Fruit fly (Drosophila melanogaster) whole organism, embryonic: Measurements from ENCODE around the gene chrb.

Experiments used
- Atf3 ChIP-seq: fragments of 200-800 bp; sonication (Bioruptor generic); optimal IDR thresholded peaks from 3 replicates; lab custom pipeline; 2016; ENCODE audit warnings: missing biosample characterization, missing genetic modification characterization
- CG10321 ChIP-seq: fragments of 200-800 bp; sonication (Bioruptor generic); IDR thresholded peaks from 2 replicates; pipeline ENCODE4 v1.3.6; 2022; ENCODE audit warnings: missing biosample characterization, missing genetic modification characterization
- CG10654 ChIP-seq: fragments of 200-800 bp; sonication (Bioruptor generic); optimal IDR thresholded peaks from 2 replicates; lab custom pipeline; 2016; ENCODE audit warnings: missing biosample characterization, missing genetic modification characterization
- CG11695 ChIP-seq: fragments of 200-800 bp; sonication (Bioruptor generic); IDR thresholded peaks from 3 replicates; pipeline ENCODE4 v1.3.6; 2022; ENCODE audit warnings: missing biosample characterization, missing genetic modification characterization
- CG11696 ChIP-seq: fragments of 200-800 bp; sonication (Bioruptor generic); IDR thresholded peaks from 2 replicates; pipeline ENCODE4 v1.3.6; 2022; ENCODE audit warnings: missing biosample characterization, missing genetic modification characterization
- CG13296 ChIP-seq: fragments of 200-800 bp; sonication (Bioruptor generic); optimal IDR thresholded peaks from 3 replicates; lab custom pipeline; 2018; ENCODE audit warnings: missing biosample characterization, mild to moderate bottlenecking, missing genetic modification characterization
- CG15011 ChIP-seq: fragments of 200-800 bp; sonication (Bioruptor generic); optimal IDR thresholded peaks from 3 replicates; lab custom pipeline; 2018; ENCODE audit warnings: missing biosample characterization, mild to moderate bottlenecking, missing genetic modification characterization
- CG17568 ChIP-seq: fragments of 200-800 bp; sonication (Bioruptor generic); optimal IDR thresholded peaks from 2 replicates; lab custom pipeline; 2018; ENCODE audit warnings: missing biosample characterization, mild to moderate bottlenecking, missing genetic modification characterization, moderate library complexity
- CG1792 ChIP-seq: fragments of 200-800 bp; sonication (Bioruptor generic); optimal IDR thresholded peaks from 2 replicates; lab custom pipeline; 2016; ENCODE audit warnings: missing biosample characterization, missing genetic modification characterization
- CG18011 ChIP-seq: fragments of 200-800 bp; sonication (Bioruptor generic); optimal IDR thresholded peaks from 2 replicates; lab custom pipeline; 2017; ENCODE audit warnings: missing biosample characterization, missing genetic modification characterization, mild to moderate bottlenecking, moderate library complexity, missing genotype
- CG30431 ChIP-seq: fragments of 200-800 bp; sonication (Bioruptor generic); optimal IDR thresholded peaks from 2 replicates; lab custom pipeline; 2017; ENCODE audit warnings: missing biosample characterization, missing genetic modification characterization
- CG3065 ChIP-seq: fragments of 200-800 bp; sonication (Bioruptor generic); optimal IDR thresholded peaks from 2 replicates; lab custom pipeline; 2016; ENCODE audit warnings: missing biosample characterization, missing genetic modification characterization
- CG3163 ChIP-seq: fragments of 200-800 bp; sonication (Bioruptor generic); optimal IDR thresholded peaks from 3 replicates; lab custom pipeline; 2016; ENCODE audit warnings: missing biosample characterization, missing genetic modification characterization
- CG34376 ChIP-seq: fragments of 200-800 bp; sonication (Bioruptor generic); optimal IDR thresholded peaks from 2 replicates; lab custom pipeline; 2018; ENCODE audit warnings: missing biosample characterization, mild to moderate bottlenecking, missing genetic modification characterization
- CG3838 ChIP-seq: fragments of 200-800 bp; sonication (Bioruptor generic); optimal IDR thresholded peaks from 3 replicates; lab custom pipeline; 2016; ENCODE audit warnings: missing biosample characterization, missing genetic modification characterization
- CG4424 ChIP-seq: fragments of 200-800 bp; sonication (Bioruptor generic); optimal IDR thresholded peaks from 3 replicates; lab custom pipeline; 2016; ENCODE audit warnings: missing biosample characterization, missing genetic modification characterization
- CG6272 ChIP-seq: fragments of 200-800 bp; sonication (Bioruptor generic); IDR thresholded peaks from 2 replicates; pipeline ENCODE4 v1.3.6; 2022; ENCODE audit warnings: missing biosample characterization, missing genetic modification characterization
- CG6689 ChIP-seq: fragments of 200-800 bp; sonication (Bioruptor generic); IDR thresholded peaks from 2 replicates; pipeline ENCODE4 v1.3.6; 2022; ENCODE audit warnings: missing biosample characterization, missing genetic modification characterization
- CG8944 ChIP-seq: fragments of 200-800 bp; sonication (Bioruptor generic); optimal IDR thresholded peaks from 3 replicates; lab custom pipeline; 2016; ENCODE audit warnings: missing biosample characterization, missing genetic modification characterization
- CG9437 ChIP-seq: fragments of 200-800 bp; sonication (Bioruptor generic); optimal IDR thresholded peaks from 2 replicates; lab custom pipeline; 2018; ENCODE audit warnings: missing biosample characterization, mild to moderate bottlenecking, missing genetic modification characterization
- Chrac-16 ChIP-seq: fragments of 200-800 bp; sonication (Bioruptor generic); optimal IDR thresholded peaks from 3 replicates; lab custom pipeline; 2016; ENCODE audit warnings: missing biosample characterization, missing genetic modification characterization
- Eip74EF ChIP-seq, 2 experiments: fragments of 200-800 bp in 1 of 2; fragments of >200 bp in 1 of 2; sonication (Bioruptor generic) in 1 of 2; optimal IDR thresholded peaks; 2 replicates each; lab custom pipeline; 2017 to 2019; ENCODE audit warnings: missing biosample characterization in 2 of 2, missing genetic modification characterization in 2 of 2, mild to moderate bottlenecking in 1 of 2, moderate library complexity in 1 of 2
- HmgZ ChIP-seq: fragments of 200-800 bp; sonication (Bioruptor generic); optimal IDR thresholded peaks from 2 replicates; lab custom pipeline; 2018; ENCODE audit warnings: missing biosample characterization, mild to moderate bottlenecking, missing genetic modification characterization
- Hmr ChIP-seq: fragments of 200-800 bp; sonication (Bioruptor generic); optimal IDR thresholded peaks from 3 replicates; lab custom pipeline; 2017; ENCODE audit warnings: mild to moderate bottlenecking, missing biosample characterization, missing genetic modification reagents, missing genetic modification characterization
- Vsx1 ChIP-seq: fragments of 200-800 bp; sonication (Bioruptor generic); optimal IDR thresholded peaks from 2 replicates; lab custom pipeline; 2017; ENCODE audit warnings: missing biosample characterization, mild to moderate bottlenecking, missing genetic modification characterization, missing genetic modification reagents
- bab2 ChIP-seq: fragments of 200-800 bp; sonication (Bioruptor generic); optimal IDR thresholded peaks from 2 replicates; lab custom pipeline; 2016; ENCODE audit warnings: missing biosample characterization, missing genetic modification characterization
- dimm ChIP-seq: fragments of 200-800 bp; sonication (Bioruptor generic); IDR thresholded peaks from 2 replicates; pipeline ENCODE4 v1.3.6; 2022; ENCODE audit warnings: missing biosample characterization, missing genetic modification characterization
- dm ChIP-seq: fragments of 200-800 bp; sonication (Bioruptor generic); optimal IDR thresholded peaks from 3 replicates; lab custom pipeline; 2016; ENCODE audit warnings: missing biosample characterization, missing genetic modification characterization
- emc ChIP-seq: fragments of 200-800 bp; sonication (Bioruptor generic); optimal IDR thresholded peaks from 2 replicates; lab custom pipeline; 2016; ENCODE audit warnings: missing biosample characterization, missing genetic modification characterization
- fd64A ChIP-seq: fragments of 200-800 bp; sonication (Bioruptor generic); optimal IDR thresholded peaks from 3 replicates; lab custom pipeline; 2018; ENCODE audit warnings: missing biosample characterization, mild to moderate bottlenecking, missing genetic modification characterization
- gem ChIP-seq: fragments of 200-800 bp; sonication (Bioruptor generic); optimal IDR thresholded peaks from 2 replicates; lab custom pipeline; 2019; ENCODE audit warnings: missing biosample characterization, mild to moderate bottlenecking, missing genetic modification characterization, moderate library complexity
- grau ChIP-seq: fragments of 200-800 bp; optimal IDR thresholded peaks from 3 replicates; lab custom pipeline; 2019; ENCODE audit warnings: missing biosample characterization, mild to moderate bottlenecking, missing genetic modification characterization, moderate library complexity
- grn ChIP-seq: fragments of 200-800 bp; sonication (Bioruptor generic); optimal IDR thresholded peaks from 3 replicates; lab custom pipeline; 2017; ENCODE audit warnings: missing biosample characterization, missing genetic modification characterization
- hbn ChIP-seq: fragments of 200-800 bp; sonication (Bioruptor generic); IDR thresholded peaks from 2 replicates; pipeline ENCODE4 v1.3.6; 2022; ENCODE audit warnings: missing biosample characterization, missing genetic modification characterization; ENCODE audit not compliant: partially characterized antibody
- hkb ChIP-seq, 2 experiments: fragments of 200-800 bp in 1 of 2; fragments of >200 bp in 1 of 2; sonication (Bioruptor generic) in 1 of 2; IDR thresholded peaks in 1 of 2; optimal IDR thresholded peaks in 1 of 2; 2 replicates each; pipeline versions ENCODE4 v1.3.6 to Lab custom; 2017 to 2022; ENCODE audit warnings: missing biosample characterization in 1 of 2, missing genetic modification characterization in 1 of 2
- kah ChIP-seq: fragments of 200-800 bp; sonication (Bioruptor generic); optimal IDR thresholded peaks from 2 replicates; lab custom pipeline; 2018; ENCODE audit warnings: missing biosample characterization, mild to moderate bottlenecking, missing genetic modification characterization
- lbe ChIP-seq: fragments of 200-800 bp; sonication (Bioruptor generic); optimal IDR thresholded peaks from 2 replicates; lab custom pipeline; 2016; ENCODE audit warnings: missing biosample characterization, mild to moderate bottlenecking, missing genetic modification characterization
- pum ChIP-seq: fragments of 200-800 bp; sonication (Bioruptor generic); optimal IDR thresholded peaks from 2 replicates; lab custom pipeline; 2016; ENCODE audit warnings: missing biosample characterization, missing genetic modification characterization
- rib ChIP-seq: fragments of 200-800 bp; sonication (Bioruptor generic); IDR thresholded peaks from 2 replicates; pipeline ENCODE4 v1.3.6; 2022; ENCODE audit warnings: missing biosample characterization, missing genetic modification characterization
- schlank ChIP-seq: fragments of 200-800 bp; sonication (Bioruptor generic); optimal IDR thresholded peaks from 2 replicates; lab custom pipeline; 2018; ENCODE audit warnings: missing biosample characterization, mild to moderate bottlenecking, missing genetic modification characterization
- sd ChIP-seq: fragments of 200-800 bp; sonication (Bioruptor generic); optimal IDR thresholded peaks from 3 replicates; lab custom pipeline; 2018; ENCODE audit warnings: missing biosample characterization, mild to moderate bottlenecking, missing genetic modification characterization, moderate library complexity
- sens ChIP-seq: fragments of 200-800 bp; sonication (Bioruptor generic); peaks from one replicate; lab custom pipeline; 2016; ENCODE audit warnings: missing biosample characterization, missing genetic modification characterization
- sim ChIP-seq: fragments of 200-800 bp; sonication (Bioruptor generic); IDR thresholded peaks from 2 replicates; pipeline ENCODE4 v1.3.6; 2022; ENCODE audit warnings: missing biosample characterization, missing genetic modification characterization
- so ChIP-seq: fragments of 200-800 bp; sonication (Bioruptor generic); IDR thresholded peaks from 3 replicates; pipeline ENCODE4 v1.3.6; 2022; ENCODE audit warnings: missing biosample characterization, missing genetic modification characterization
- stc ChIP-seq: fragments of 200-800 bp; sonication (Bioruptor generic); IDR thresholded peaks from 2 replicates; pipeline ENCODE4 v1.3.6; 2022; ENCODE audit warnings: missing biosample characterization, missing genetic modification characterization
- tll ChIP-seq, 2 experiments: fragments of 200-800 bp in 1 of 2; fragments of >200 bp in 1 of 2; sonication (Bioruptor generic) in 1 of 2; optimal IDR thresholded peaks; 2 replicates each; lab custom pipeline; 2017 to 2019; ENCODE audit warnings: missing biosample characterization in 2 of 2, missing genetic modification characterization in 2 of 2, mild to moderate bottlenecking in 1 of 2, moderate library complexity in 1 of 2
- vfl ChIP-seq: fragments of 200-800 bp; sonication (Bioruptor generic); optimal IDR thresholded peaks from 2 replicates; lab custom pipeline; 2016; ENCODE audit warnings: missing biosample characterization, missing genetic modification characterization
- vnd ChIP-seq: fragments of 200-800 bp; sonication (Bioruptor generic); IDR thresholded peaks from 3 replicates; pipeline ENCODE4 v1.3.6; 2022; ENCODE audit warnings: missing biosample characterization, missing genetic modification characterization; ENCODE audit not compliant: partially characterized antibody
- wek ChIP-seq: fragments of 200-800 bp; sonication (Bioruptor generic); optimal IDR thresholded peaks from 3 replicates; lab custom pipeline; 2018; ENCODE audit warnings: missing biosample characterization, mild to moderate bottlenecking, missing genetic modification characterization, moderate library complexity

The chrb gene

dm6 chr3L:11491222-11491873, 4.0 kb downstream of the chrb start (continued):
- TF ChIP-seq CG13296 (peak; percentile 47), stc (GFP tag; lab: Robert Waterston, UW) (peak; percentile 53; the same call in 1 of the 2 replicates), CG9437 (GFP tag; lab: Kevin White, UChicago) (peak; percentile 43), CG34376 (GFP tag; lab: Kevin White, UChicago) (peak; percentile 21), Eip74EF (GFP tag; optimal IDR thresholded peaks at IDR 0.05; lab: Kevin White, UChicago) (no peak), lbe (GFP tag; lab: Kevin White, UChicago) (peak; percentile 81), Vsx1 (GFP tag; lab: Kevin White, UChicago) (no peak), CG1792 (GFP tag; lab: Kevin White, UChicago) (peak; percentile 17), CG3163 (peak; percentile 37), grau (tag; lab: Kevin White, UChicago) (peak; percentile 96), sim (no peak), CG18011 (GFP tag; lab: Kevin White, UChicago) (peak; percentile 8), CG3065 (GFP tag; lab: Kevin White, UChicago) (no peak), kah (GFP tag; lab: Kevin White, UChicago) (no peak), CG11695 (GFP tag; lab: Robert Waterston, UW) (peak; percentile 52), fd64A (GFP tag; lab: Kevin White, UChicago) (no peak), CG30431 (no peak), CG4424 (GFP tag; lab: Kevin White, UChicago) (peak; percentile 34), CG6689 (GFP tag; lab: Robert Waterston, UW) (peak; percentile 56; the same call in 1 of the 2 replicates), CG15011 (GFP tag; lab: Kevin White, UChicago) (no peak), CG3838 (GFP tag; lab: Kevin White, UChicago) (no peak), so (peak; percentile 67; the same call in 2 of the 3 replicates), schlank (peak; percentile 8), grn (GFP tag; lab: Kevin White, UChicago) (no peak), rib (GFP tag; lab: Robert Waterston, UW) (no peak), bab2 (GFP tag; lab: Kevin White, UChicago) (peak; percentile 63), Chrac-16 (GFP tag; lab: Kevin White, UChicago) (peak; percentile 52), HmgZ (peak; percentile 60), tll (GFP tag; optimal IDR thresholded peaks at IDR 0.05; lab: Kevin White, UChicago) (peak in 1 of 2 experiments; percentile 24), CG17568 (GFP tag; lab: Kevin White, UChicago) (no peak), Atf3 (GFP tag; lab: Kevin White, UChicago) (peak; percentile 8), wek (GFP tag; lab: Kevin White, UChicago) (no peak), CG10321 (GFP tag; lab: Robert Waterston, UW) (no peak), CG10654 (GFP tag; lab: Kevin White, UChicago) (peak; percentile 12), emc (peak; percentile 35), dimm (peak; percentile 59), CG11696 (GFP tag; lab: Robert Waterston, UW) (peak; percentile 52), hbn (GFP tag; lab: Robert Waterston, UW) (no peak), pum (GFP tag; lab: Kevin White, UChicago) (peak; percentile 14), vfl (GFP tag; lab: Kevin White, UChicago) (no peak), CG8944 (GFP tag; lab: Kevin White, UChicago) (peak; percentile 23), vnd (no peak), dm (GFP tag; lab: Kevin White, UChicago) (no peak), sens (peak; percentile 89), CG6272 (GFP tag; lab: Robert Waterston, UW) (no peak), Hmr (peak; percentile 64), gem (tag; lab: Kevin White, UChicago) (peak; percentile 77), hkb (optimal IDR thresholded peaks at IDR 0.05; lab: Kevin White, UChicago) (no peak), hkb (GFP tag; IDR thresholded peaks at IDR 0.05; lab: Robert Waterston, UW) (peak; percentile 73), sd (tag; lab: Kevin White, UChicago) (peak; percentile 37)
